Worm (Caenorhabditis elegans): Measurements from ENCODE around the gene Y44A6D.6.

DNA sequence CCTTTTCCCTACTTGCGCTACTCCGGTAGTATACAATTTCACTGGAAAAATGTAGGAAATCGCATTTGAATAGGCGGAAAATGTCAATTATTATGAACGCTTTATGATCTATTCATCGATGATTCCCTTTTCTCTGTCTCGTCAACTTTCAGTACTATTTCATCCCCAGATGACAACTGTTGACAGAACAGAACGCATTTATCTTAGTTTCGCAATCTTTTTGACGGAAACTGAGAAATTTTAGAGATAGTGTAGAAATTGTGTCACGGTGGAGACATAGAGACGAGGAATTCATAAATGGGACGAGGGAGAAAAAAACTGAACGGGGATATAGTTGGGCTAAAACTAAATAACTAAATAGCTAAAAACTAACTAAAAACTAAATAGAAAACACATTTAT is 35.4 kb upstream of the Y44A6D.6 start:
- no peak for TF ChIP-seq ceh-40 (GFP tag; IDR thresholded peaks at IDR 0.05)
- no peak for TF ChIP-seq lin-54 (GFP tag; optimal IDR thresholded peaks at IDR 0.05)
- TF ChIP-seq lsl-1 (GFP tag; optimal IDR thresholded peaks at IDR 0.05), result no peak
- no peak for TF ChIP-seq D2030.7 (GFP tag; IDR thresholded peaks at IDR 0.05)

Data from whole organism, young adult.